Worm (Caenorhabditis elegans) whole organism, dauer: Measurements from ENCODE around the gene C17H12.12.

ENCODE experiments used
- unc-62 ChIP-seq: sonication (generic microtip); optimal IDR thresholded peaks from 2 replicates; lab custom pipeline; 2017; ENCODE audit warnings: missing biosample characterization, missing genetic modification reagents, missing genetic modification characterization

Gene C17H12.12

DNA sequence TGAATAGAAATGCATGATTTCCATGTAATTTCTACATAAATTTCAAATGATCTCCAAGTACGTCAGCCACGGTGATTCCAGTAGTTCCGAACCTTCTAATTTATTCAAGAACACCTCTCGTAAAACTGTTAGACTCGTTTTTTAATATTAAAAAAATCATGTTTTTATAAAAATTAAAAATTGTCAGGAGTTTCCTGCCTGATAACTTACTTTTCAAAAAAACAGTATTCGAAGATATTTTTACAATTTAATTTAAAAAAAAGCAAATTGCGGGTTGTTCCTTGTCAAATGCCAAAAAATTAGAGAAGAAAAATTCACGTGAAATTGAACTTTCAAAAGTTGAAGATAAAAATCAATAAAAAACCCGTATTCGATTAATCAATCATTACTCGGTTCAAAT lies at the start of gene C17H12.12, which contains the start of gene C17H12.3:
Gene C17H12.12 (plus strand): TSS at position 396 of the 400 bp plus-strand sequence.
Gene C17H12.3 (minus strand): TSS at position 101 of the 400 bp plus-strand sequence.
- TF ChIP-seq unc-62 (GFP tag; lab: Kevin White, UChicago): no peak

DNA sequence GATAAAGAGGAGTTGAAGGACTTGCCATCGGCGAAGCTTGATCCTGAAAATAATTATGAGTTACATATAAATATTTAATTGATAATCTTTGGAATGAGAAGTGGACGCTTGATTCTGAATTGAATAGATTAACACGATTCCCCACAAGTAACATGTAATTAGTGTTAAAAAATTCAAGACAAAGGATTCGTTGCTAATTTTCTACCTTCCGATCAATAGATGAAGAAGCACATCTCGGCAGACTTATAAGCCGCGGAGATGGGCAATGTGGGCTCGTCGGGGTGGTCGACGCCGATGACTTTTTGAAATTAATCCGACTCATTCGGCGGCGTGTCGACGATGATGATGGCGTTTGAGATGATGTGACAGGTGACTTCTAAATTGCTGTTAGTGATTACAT lies 48.6 kb upstream of the C17H12.12 start:
- no peak for TF ChIP-seq unc-62 (GFP tag; lab: Kevin White, UChicago)

- no peak for TF ChIP-seq unc-62 (GFP tag; lab: Kevin White, UChicago)
Measured at ce11 chrIV:6747652-6748051, 48.1 kb upstream of the C17H12.12 start.

DNA sequence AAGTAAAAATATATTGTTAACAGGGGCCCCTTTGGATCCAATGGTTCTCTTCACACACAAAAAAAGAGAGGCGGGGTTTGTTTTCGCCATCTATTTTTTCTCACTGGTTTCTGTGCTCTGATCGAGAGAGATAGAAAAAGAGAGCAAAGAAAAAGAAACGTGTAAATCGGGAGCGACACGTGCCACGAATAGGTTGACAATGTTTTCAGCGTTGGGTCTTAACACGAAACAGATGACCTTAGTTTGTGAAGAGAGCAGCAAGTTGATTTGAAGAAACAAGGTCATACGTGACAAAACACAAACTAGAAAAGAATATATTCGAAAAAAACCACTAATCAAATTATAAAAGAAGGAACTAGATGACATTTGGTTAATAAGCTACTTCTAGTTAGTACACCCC lies 47.2 kb upstream of the C17H12.12 start, which contains the start of gene lin-45:
Gene lin-45 (minus strand): TSS at position 82 of the 400 bp plus-strand sequence.
- TF ChIP-seq unc-62 (GFP tag; lab: Kevin White, UChicago): no peak

ce11 chrIV:6750117-6750516 lies 45.6 kb upstream of the C17H12.12 start:
- TF ChIP-seq unc-62 (GFP tag; lab: Kevin White, UChicago): no peak

- TF ChIP-seq unc-62 (GFP tag; lab: Kevin White, UChicago): no peak
Measured at ce11 chrIV:6751213-6751612, 44.5 kb upstream of the C17H12.12 start.

DNA sequence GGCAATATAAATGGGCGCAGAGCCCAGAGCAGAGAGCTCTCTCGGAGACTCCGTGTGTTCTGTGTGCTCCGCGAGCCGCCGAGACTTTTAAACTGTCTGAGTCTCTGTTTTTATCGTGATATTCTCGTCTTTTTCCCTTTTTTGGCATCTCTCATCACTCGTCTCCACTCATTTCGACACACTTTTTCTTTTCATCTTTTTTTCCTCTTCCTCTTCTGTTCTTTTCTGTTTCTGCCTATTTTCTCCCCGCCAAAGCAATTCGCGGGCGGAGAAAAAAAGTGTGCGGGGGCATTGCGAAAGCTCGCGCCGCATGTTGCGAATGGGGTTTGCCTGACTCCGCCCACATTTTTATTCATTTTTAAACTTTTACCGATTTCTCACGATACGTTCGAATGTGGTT lies 39.4 kb upstream of the C17H12.12 start:
- no peak for TF ChIP-seq unc-62 (GFP tag; lab: Kevin White, UChicago)

- TF ChIP-seq unc-62 (GFP tag; lab: Kevin White, UChicago): no peak
Measured at ce11 chrIV:6757011-6757410, 38.7 kb upstream of the C17H12.12 start, which contains the start of gene usp-4. TSS of gene usp-4 (plus strand) at chrIV:6757311.

DNA sequence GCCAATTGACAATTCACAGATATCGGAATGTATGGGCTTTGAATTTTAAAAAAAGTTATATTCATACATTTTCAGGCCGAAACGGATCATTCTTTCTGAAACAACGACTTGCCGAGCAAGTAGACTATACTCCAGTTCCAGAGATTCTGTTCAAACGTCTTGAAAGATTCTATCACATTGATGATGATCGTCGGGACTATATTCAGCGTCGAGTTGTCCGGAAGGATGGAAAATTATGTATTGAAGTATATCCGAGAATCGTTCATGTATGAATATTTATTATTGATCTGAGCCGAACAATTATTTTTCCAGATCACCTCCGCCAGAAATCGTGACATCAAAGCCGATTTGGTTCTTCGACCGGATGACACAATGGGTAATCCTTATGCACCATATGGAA lies 38.1 kb upstream of the C17H12.12 start:
- no peak for TF ChIP-seq unc-62 (GFP tag; lab: Kevin White, UChicago)

- no peak for TF ChIP-seq unc-62 (GFP tag; lab: Kevin White, UChicago)
Measured at ce11 chrIV:6762416-6762815, 33.3 kb upstream of the C17H12.12 start, which contains the start of gene spd-3. TSS of gene spd-3 (plus strand) at chrIV:6762716.

- TF ChIP-seq unc-62 (GFP tag; lab: Kevin White, UChicago): no peak
Measured at ce11 chrIV:6767240-6767639, 28.5 kb upstream of the C17H12.12 start.

ce11 chrIV:6770407-6770883 lies 25.3 kb upstream of the C17H12.12 start, which contains the start of gene anat-1:
TSS of gene anat-1 (plus strand) at chrIV:6770833.
- TF ChIP-seq unc-62 (GFP tag; lab: Kevin White, UChicago): no peak

DNA sequence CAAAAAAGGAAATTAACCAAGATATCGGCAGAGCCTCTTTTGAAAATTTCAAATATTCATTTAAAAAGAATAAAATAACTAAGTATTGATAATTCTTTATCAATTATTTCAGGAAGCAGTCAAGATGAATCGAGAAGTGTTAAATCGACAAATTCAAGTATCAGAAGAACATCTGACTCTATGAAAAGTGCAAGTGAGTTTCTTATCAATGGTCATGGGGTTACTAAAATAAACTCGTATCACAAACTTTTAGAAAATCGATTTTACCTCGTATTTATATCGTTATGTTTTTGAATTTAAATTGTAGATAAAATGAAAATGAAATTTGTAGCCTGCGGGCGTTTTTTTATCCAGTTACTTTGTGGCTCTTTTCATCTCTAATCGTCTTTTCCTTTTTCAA lies 24.2 kb upstream of the C17H12.12 start:
- TF ChIP-seq unc-62 (GFP tag; lab: Kevin White, UChicago): no peak

- no peak for TF ChIP-seq unc-62 (GFP tag; lab: Kevin White, UChicago)
Measured at ce11 chrIV:6777156-6777555, 18.6 kb upstream of the C17H12.12 start.

DNA sequence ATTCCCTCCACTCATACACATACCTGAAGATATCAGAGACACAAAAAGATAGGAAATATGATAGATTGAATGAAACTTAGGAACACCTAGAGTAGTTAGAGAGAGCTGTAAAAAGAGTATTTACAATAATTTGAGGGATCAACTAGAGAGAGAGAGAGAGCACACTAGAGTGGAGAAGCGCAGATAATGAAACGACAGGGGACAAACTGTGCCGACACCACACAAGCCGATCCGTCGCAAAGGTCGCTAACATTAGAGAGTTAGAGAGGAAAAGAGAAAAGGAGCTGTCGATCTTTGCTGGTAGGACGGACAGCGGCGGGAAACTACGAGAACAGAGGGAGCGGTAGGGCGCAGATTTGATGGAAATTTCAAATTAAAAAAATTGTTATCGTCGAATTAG lies 10.6 kb upstream of the C17H12.12 start, which contains the start of gene dyci-1:
Gene dyci-1 (minus strand): TSS at position 122 of the 400 bp plus-strand sequence.
- TF ChIP-seq unc-62 (GFP tag; lab: Kevin White, UChicago): no peak

DNA sequence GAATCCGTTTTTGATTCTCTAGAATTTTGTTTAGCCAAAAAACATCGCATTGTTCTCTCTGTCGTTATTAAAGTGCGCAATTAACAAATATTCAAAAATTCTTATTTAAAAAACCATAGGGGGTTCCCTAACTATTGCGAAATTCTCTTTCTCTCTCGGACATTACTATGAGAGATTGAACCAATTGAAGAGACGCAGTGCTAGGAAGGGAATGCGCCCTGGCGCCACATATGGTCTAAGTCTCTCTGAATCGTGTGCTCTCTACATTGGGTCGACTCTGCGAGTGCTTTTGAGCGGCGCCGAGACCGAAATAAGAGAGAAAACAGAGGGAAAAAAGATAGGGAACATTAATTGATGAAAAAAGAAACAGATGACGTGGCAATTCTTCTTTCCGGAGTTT lies 9.9 kb upstream of the C17H12.12 start:
- TF ChIP-seq unc-62 (GFP tag; lab: Kevin White, UChicago): no peak

- TF ChIP-seq unc-62 (GFP tag; lab: Kevin White, UChicago): no peak
Measured at ce11 chrIV:6789950-6790349, 5.8 kb upstream of the C17H12.12 start.
